Fruit fly (Drosophila melanogaster): ENCODE data around the gene peg.

Gene peg

DNA sequence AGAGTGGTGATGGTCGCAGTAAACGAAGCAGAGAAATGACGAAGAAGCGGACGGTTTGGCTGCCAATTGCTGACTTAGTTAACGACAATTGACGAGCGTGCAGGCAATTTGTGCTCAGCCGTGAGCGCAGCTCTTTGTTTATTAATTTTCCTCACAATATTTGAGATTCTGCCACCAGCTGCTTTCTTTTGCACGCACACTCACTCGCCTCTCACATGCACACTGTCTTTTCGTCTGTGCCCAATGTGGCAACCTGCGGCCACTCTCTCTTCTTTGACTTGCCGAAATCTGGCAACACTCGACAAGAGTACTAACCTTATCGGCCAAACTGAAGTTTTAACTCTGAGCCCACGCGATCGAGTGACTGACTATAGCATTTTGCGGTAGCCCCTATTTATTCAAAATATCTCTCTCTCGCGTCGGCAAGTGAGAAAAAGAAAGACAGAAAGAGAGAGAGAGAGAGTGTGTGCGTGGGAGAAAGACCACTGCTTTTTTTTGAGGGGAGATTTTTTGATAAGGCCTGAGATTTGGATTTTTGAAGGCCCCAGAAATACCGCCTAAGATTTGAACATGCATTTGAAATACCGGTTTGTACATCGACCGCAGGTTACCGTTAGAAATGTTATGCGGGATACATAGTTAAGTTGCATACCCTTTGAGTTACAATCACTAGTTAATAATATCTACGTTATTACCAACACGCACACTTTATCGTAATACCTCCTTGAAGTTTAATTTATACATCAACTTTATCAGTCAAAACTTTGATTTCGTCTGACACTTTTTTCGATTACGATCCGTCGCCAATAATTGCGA lies 36.7 kb upstream of the peg start, which contains the start of gene Mvl (continued):
- TF ChIP-seq Mio (GFP tag; optimal IDR thresholded peaks at IDR 0.05), result no peak
- peak; percentile 55 for TF ChIP-seq fru (GFP tag; optimal IDR thresholded peaks at IDR 0.05)
- no peak for TF ChIP-seq N (GFP tag; optimal IDR thresholded peaks at IDR 0.05)
- TF ChIP-seq foxo (GFP tag; optimal IDR thresholded peaks at IDR 0.05), result peak in 1 of 2 experiments; percentile 3
- TF ChIP-seq dl (GFP tag; optimal IDR thresholded peaks at IDR 0.05; ENCODE audit: insufficient read depth in 1 of 2, partially characterized antibody in 2 of 2), result peak in 1 of 2 experiments; percentile 32
- TF ChIP-seq br (GFP tag; optimal IDR thresholded peaks at IDR 0.05), result peak; percentile 36
- TF ChIP-seq Sp1 (GFP tag; optimal IDR thresholded peaks at IDR 0.05), result peak; percentile 4
- TF ChIP-seq usp (GFP tag; optimal IDR thresholded peaks at IDR 0.05), result no peak
- TF ChIP-seq h (GFP tag; optimal IDR thresholded peaks at IDR 0.05), result peak; percentile 72
- no peak for TF ChIP-seq brk (GFP tag; optimal IDR thresholded peaks at IDR 0.05)
- no peak for TF ChIP-seq Vsx2 (GFP tag; optimal IDR thresholded peaks at IDR 0.05; ENCODE audit: partially characterized antibody)
- no peak for TF ChIP-seq tai (GFP tag; optimal IDR thresholded peaks at IDR 0.05)

DNA sequence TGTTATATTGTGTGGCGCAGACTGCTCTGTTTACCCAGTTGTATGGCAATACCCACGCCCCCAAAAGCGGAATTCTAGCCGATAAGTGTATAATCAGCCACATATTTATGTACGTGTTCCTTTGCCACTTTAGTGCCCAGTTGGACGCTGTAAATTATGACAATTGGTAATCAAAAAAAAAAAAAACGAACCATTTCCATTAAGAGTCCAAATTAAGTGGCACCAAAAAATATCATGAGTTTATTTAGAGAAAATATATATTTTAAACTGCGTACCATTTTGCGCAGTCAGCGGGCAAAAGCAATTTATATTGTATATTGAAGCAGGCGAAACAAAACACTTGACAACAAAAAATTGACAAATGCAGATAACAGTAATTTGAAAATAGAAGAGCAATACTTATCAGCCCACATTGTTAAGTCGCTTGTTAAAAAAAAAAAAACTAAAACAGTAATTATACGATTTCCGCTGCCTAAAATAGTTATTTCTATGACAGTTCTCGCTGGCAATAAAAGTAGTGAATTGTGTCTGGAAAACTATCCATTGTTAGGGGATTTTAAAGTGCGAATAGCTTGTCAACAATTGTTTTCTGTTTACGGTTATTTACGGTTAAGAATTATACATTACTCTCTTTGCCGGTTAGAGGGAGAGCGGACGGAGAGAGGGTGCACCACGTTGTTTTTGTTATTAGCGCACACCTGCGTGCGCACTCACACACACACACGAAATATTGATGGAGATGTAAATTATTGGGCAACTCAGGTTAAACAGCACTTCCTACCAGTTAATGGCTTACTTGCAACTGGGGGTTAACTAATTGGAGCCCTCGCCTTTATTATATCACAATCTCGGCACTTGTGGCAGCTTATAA lies 35.8 kb upstream of the peg start:
- TF ChIP-seq lola (GFP tag; optimal IDR thresholded peaks at IDR 0.05) (no peak), sage (GFP tag; optimal IDR thresholded peaks at IDR 0.05) (no peak), brk (GFP tag; optimal IDR thresholded peaks at IDR 0.05) (peak; percentile 51), dsf (GFP tag; optimal IDR thresholded peaks at IDR 0.05; ENCODE audit: borderline replicate concordance) (no peak), CrebA (GFP tag; optimal IDR thresholded peaks at IDR 0.05; ENCODE audit: borderline replicate concordance) (peak; percentile 11), Hnf4 (GFP tag; optimal IDR thresholded peaks at IDR 0.05) (peak; percentile 2), br (GFP tag; optimal IDR thresholded peaks at IDR 0.05) (no peak), foxo (GFP tag; optimal IDR thresholded peaks at IDR 0.05) (no peak), woc (GFP tag; optimal IDR thresholded peaks at IDR 0.05) (no peak), N (GFP tag; optimal IDR thresholded peaks at IDR 0.05) (no peak), Abd-B (GFP tag; optimal IDR thresholded peaks at IDR 0.05) (no peak), Myc (optimal IDR thresholded peaks at IDR 0.05) (no peak)

DNA sequence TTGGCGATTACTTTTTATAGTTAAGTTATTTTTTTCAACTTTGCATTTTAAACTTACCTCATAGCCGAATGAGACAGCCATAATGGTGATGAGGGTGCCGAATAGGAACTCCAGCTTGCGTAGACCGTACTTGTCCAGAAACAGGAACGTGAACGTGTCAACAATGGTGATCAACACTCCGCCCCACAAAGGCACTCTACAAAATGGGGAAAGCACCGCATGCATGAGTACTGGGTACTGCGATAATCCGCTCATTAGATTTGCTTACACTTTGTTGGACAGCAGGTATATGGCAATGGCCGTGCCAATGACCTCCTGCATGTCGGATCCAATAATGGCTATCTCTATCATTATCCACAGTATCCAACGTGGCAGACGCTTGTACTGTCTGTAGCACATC lies 33.6 kb upstream of the peg start:
- TF ChIP-seq foxo (GFP tag; optimal IDR thresholded peaks at IDR 0.05) (no peak), woc (GFP tag; optimal IDR thresholded peaks at IDR 0.05) (no peak), sv (GFP tag; optimal IDR thresholded peaks at IDR 0.05) (no peak), Myc (optimal IDR thresholded peaks at IDR 0.05) (no peak), Rel (GFP tag; optimal IDR thresholded peaks at IDR 0.05) (no peak), Rel (tag; optimal IDR thresholded peaks at IDR 0.05) (peak; percentile 94)

DNA sequence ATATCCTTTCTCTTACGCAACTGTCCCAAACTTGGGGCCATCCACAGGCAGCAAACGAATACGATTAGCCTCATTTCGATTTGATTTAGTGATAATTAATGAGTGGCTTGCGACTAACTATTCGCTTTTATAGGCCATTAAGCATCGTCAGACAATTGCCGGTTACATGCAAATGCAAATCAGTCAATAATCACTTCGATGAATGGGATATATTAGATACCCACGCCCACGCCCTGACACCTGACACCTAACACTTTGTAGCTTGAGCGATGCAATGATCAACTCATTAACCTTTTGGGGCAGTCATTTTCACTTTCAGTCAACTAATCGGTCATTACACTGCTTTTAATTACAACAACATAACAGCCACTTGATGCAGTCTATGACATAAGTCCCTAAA lies 26.9 kb upstream of the peg start, which contains the start of gene Jhbp15:
Jhbp15 (minus strand) TSS at position 101 of the 400 bp plus-strand sequence.
- TF ChIP-seq Rel (GFP tag; optimal IDR thresholded peaks at IDR 0.05) (no peak), Rel (tag; optimal IDR thresholded peaks at IDR 0.05) (no peak), br (GFP tag; optimal IDR thresholded peaks at IDR 0.05) (no peak), CG9705 (GFP tag; optimal IDR thresholded peaks at IDR 0.05) (no peak), pan (optimal IDR thresholded peaks at IDR 0.05) (no peak), Dfd (GFP tag; optimal IDR thresholded peaks at IDR 0.05) (no peak), CrebA (GFP tag; optimal IDR thresholded peaks at IDR 0.05; ENCODE audit: borderline replicate concordance) (no peak), dmrt93B (GFP tag; optimal IDR thresholded peaks at IDR 0.05) (no peak), brk (GFP tag; optimal IDR thresholded peaks at IDR 0.05) (no peak), usp (GFP tag; optimal IDR thresholded peaks at IDR 0.05) (no peak), sv (GFP tag; optimal IDR thresholded peaks at IDR 0.05) (no peak), Abd-B (GFP tag; optimal IDR thresholded peaks at IDR 0.05) (no peak), Myc (optimal IDR thresholded peaks at IDR 0.05) (no peak), ey (GFP tag; optimal IDR thresholded peaks at IDR 0.05) (no peak), Dif (GFP tag; optimal IDR thresholded peaks at IDR 0.05; ENCODE audit: partially characterized antibody) (no peak), CG32264 (GFP tag; optimal IDR thresholded peaks at IDR 0.05) (no peak)

Data from whole organism, wandering third instar larva.